Fruit fly (Drosophila melanogaster): Measurements from ENCODE around the gene ry.

DNA sequence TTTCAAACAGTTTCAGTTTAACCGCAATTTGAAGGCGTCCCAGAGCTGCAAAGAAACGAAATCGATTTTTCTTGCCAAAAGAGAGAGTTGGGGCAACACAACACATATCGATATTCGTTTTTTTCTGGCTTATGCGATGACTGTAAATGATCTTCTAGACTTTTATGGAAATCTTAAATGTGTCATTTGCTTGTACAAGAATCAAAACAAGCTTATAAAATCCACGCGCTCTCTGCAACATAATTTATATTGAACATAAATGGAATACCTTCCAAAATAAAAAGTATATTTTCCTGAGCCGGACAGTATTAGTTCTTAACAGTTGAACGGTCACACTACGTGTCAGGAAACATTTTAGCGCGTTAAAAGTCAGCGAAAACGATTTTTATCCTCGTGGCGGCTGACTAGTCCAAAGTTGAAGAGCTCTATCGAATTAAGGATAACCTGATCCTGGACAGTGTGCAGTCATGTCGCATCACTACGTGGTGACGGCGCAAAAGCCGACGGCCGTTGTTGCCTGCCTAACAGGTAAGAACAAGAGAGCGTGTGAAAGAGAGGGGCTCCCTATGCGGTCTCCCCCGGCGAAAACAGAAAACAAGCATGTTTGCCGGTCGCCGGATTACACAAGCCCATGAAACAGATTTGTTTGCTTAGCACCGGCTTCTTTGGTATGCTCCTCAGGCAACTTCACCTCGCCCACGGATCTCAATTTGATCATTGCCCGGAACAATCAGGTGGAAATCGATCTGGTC lies 19.8 kb downstream of the ry start, which contains the start of gene pic:
- no peak for TF ChIP-seq CG1620 (GFP tag; optimal IDR thresholded peaks at IDR 0.05)
- no peak for TF ChIP-seq CG33017 (tag; optimal IDR thresholded peaks at IDR 0.05)
- no peak for TF ChIP-seq cic (GFP tag; optimal IDR thresholded peaks at IDR 0.05)
- TF ChIP-seq CG5204 (GFP tag; optimal IDR thresholded peaks at IDR 0.05) = no peak
- no peak for TF ChIP-seq toe (GFP tag; optimal IDR thresholded peaks at IDR 0.05)
- TF ChIP-seq bab1 (GFP tag; optimal IDR thresholded peaks at IDR 0.05) = peak; percentile 78
- TF ChIP-seq ovo (GFP tag; optimal IDR thresholded peaks at IDR 0.05) = no peak
- peak; percentile 28 for TF ChIP-seq Crg-1 (GFP tag; optimal IDR thresholded peaks at IDR 0.05)
- peak; percentile 11 for TF ChIP-seq Mnt (GFP tag; optimal IDR thresholded peaks at IDR 0.05)
- TF ChIP-seq CG7101 (tag; optimal IDR thresholded peaks at IDR 0.05) = no peak
- TF ChIP-seq CG12768 (GFP tag; optimal IDR thresholded peaks at IDR 0.05) = no peak

All from whole organism, adult.